Fruit fly (Drosophila melanogaster): ENCODE results near the gene CG44098.

The CG44098 gene

dm6 chr3R:4739492-4740431, 33.2 kb downstream of the CG44098 start (continued):
- TF ChIP-seq sens-2 (GFP tag; IDR thresholded peaks at IDR 0.05) (no peak), CG12104 (GFP tag; optimal IDR thresholded peaks at IDR 0.05) (peak; percentile 90), tgo (GFP tag; IDR thresholded peaks at IDR 0.05) (no peak), TFAM (GFP tag; optimal IDR thresholded peaks at IDR 0.05) (peak; percentile 32), gt (GFP tag; IDR thresholded peaks at IDR 0.05) (no peak), CG15696 (tag; optimal IDR thresholded peaks at IDR 0.05) (peak; percentile 54), CG13424 (tag; optimal IDR thresholded peaks at IDR 0.05) (peak; percentile 89), Ptx1 (GFP tag; IDR thresholded peaks at IDR 0.05) (no peak), Chrac-16 (GFP tag; optimal IDR thresholded peaks at IDR 0.05) (peak; percentile 88), Hr51 (GFP tag; optimal IDR thresholded peaks at IDR 0.05) (peak; percentile 65 to 85), CG7928 (GFP tag; optimal IDR thresholded peaks at IDR 0.05) (peak; percentile 34), pzg (GFP tag; optimal IDR thresholded peaks at IDR 0.05) (peak; percentile 17), CG16813 (GFP tag; IDR thresholded peaks at IDR 0.05; ENCODE audit: partially characterized antibody) (no peak), MESR4 (GFP tag; optimal IDR thresholded peaks at IDR 0.05) (peak; percentile 1), Usf (GFP tag; optimal IDR thresholded peaks at IDR 0.05) (peak; percentile 81), CG10543 (GFP tag; optimal IDR thresholded peaks at IDR 0.05) (peak; percentile 87), CG34422 (GFP tag; IDR thresholded peaks at IDR 0.05) (no peak), trem (tag; optimal IDR thresholded peaks at IDR 0.05) (peak; percentile 9), pum (GFP tag; optimal IDR thresholded peaks at IDR 0.05) (peak; percentile 89), CG9797 (GFP tag; optimal IDR thresholded peaks at IDR 0.05) (no peak), NK7.1 (GFP tag; optimal IDR thresholded peaks at IDR 0.05) (peak; percentile 63), gsb (GFP tag; IDR thresholded peaks at IDR 0.05) (no peak), CG4820 (GFP tag; optimal IDR thresholded peaks at IDR 0.05) (peak; percentile 86), CG32767 (GFP tag; IDR thresholded peaks at IDR 0.05) (no peak), CG8478 (optimal IDR thresholded peaks at IDR 0.05) (no peak), Hey (tag; optimal IDR thresholded peaks at IDR 0.05) (no peak), lov (optimal IDR thresholded peaks at IDR 0.05) (no peak), lov (GFP tag; IDR thresholded peaks at IDR 0.05) (no peak), HLH3B (GFP tag; IDR thresholded peaks at IDR 0.05) (no peak), wor (GFP tag; IDR thresholded peaks at IDR 0.05) (no peak), CG11456 (GFP tag; IDR thresholded peaks at IDR 0.05) (no peak), NFAT (GFP tag; IDR thresholded peaks at IDR 0.05) (no peak), ranshi (GFP tag; IDR thresholded peaks at IDR 0.05) (no peak), CG32772 (GFP tag; IDR thresholded peaks at IDR 0.05) (no peak), BEAF-32 (GFP tag; optimal IDR thresholded peaks at IDR 0.05) (no peak), CG31388 (GFP tag; optimal IDR thresholded peaks at IDR 0.05) (peak; percentile 32), vvl (GFP tag; IDR thresholded peaks at IDR 0.05) (no peak), kni (GFP tag; optimal IDR thresholded peaks at IDR 0.05) (peak; percentile 64), CG10654 (GFP tag; optimal IDR thresholded peaks at IDR 0.05) (peak; percentile 66), CG31441 (GFP tag; IDR thresholded peaks at IDR 0.05) (no peak), lbe (GFP tag; optimal IDR thresholded peaks at IDR 0.05) (peak; percentile 34), CG33213 (GFP tag; optimal IDR thresholded peaks at IDR 0.05) (peak; percentile 43), vnd (GFP tag; IDR thresholded peaks at IDR 0.05; ENCODE audit: partially characterized antibody) (no peak), CG10462 (GFP tag; optimal IDR thresholded peaks at IDR 0.05) (peak; percentile 78), sima (GFP tag; optimal IDR thresholded peaks at IDR 0.05) (peak; percentile 1), Jarid2 (GFP tag; optimal IDR thresholded peaks at IDR 0.05) (peak; percentile 1), CG6813 (GFP tag; optimal IDR thresholded peaks at IDR 0.05) (peak; percentile 77), CG3163 (GFP tag; optimal IDR thresholded peaks at IDR 0.05) (peak; percentile 62), CG18764 (GFP tag; optimal IDR thresholded peaks at IDR 0.05) (peak; percentile 66), CG12071 (GFP tag; optimal IDR thresholded peaks at IDR 0.05) (no peak)
